Fruit fly (Drosophila melanogaster) whole organism, embryonic: ENCODE measurements around the gene zld.

Source experiments
- ATbp ChIP-seq: fragments of 200-800 bp; sonication (Bioruptor generic); optimal IDR thresholded peaks from 2 replicates; lab custom pipeline; 2017; ENCODE audit warnings: missing biosample characterization, mild to moderate bottlenecking, missing genetic modification characterization, missing genetic modification reagents
- B-H2 ChIP-seq: fragments of 200-800 bp; sonication (Bioruptor generic); optimal IDR thresholded peaks from 2 replicates; lab custom pipeline; 2018; ENCODE audit warnings: missing biosample characterization, mild to moderate bottlenecking, missing genetic modification characterization
- CG10321 ChIP-seq: fragments of 200-800 bp; sonication (Bioruptor generic); IDR thresholded peaks from 2 replicates; pipeline ENCODE4 v1.3.6; 2022; ENCODE audit warnings: missing biosample characterization, missing genetic modification characterization
- CG10979 ChIP-seq: fragments of 200-800 bp; sonication (Bioruptor generic); optimal IDR thresholded peaks from 2 replicates; lab custom pipeline; 2018; ENCODE audit warnings: missing biosample characterization, mild to moderate bottlenecking, missing genetic modification characterization, moderate library complexity
- CG11093 ChIP-seq: fragments of 200-800 bp; sonication (Bioruptor generic); IDR thresholded peaks from 3 replicates; pipeline ENCODE4 v1.3.6; 2022; ENCODE audit warnings: missing biosample characterization, missing genetic modification characterization
- CG11456 ChIP-seq: fragments of 200-800 bp; sonication (Bioruptor generic); IDR thresholded peaks from 3 replicates; pipeline ENCODE4 v1.3.6; 2022; ENCODE audit warnings: missing biosample characterization, missing genetic modification characterization
- CG12104 ChIP-seq: fragments of 200-800 bp; sonication (Bioruptor generic); optimal IDR thresholded peaks from 3 replicates; lab custom pipeline; 2016; ENCODE audit warnings: missing biosample characterization, missing genetic modification characterization
- CG12219 ChIP-seq: fragments of 200-800 bp; sonication (Bioruptor generic); optimal IDR thresholded peaks from 3 replicates; lab custom pipeline; 2018; ENCODE audit warnings: missing biosample characterization, mild to moderate bottlenecking, missing genetic modification characterization
- CG12391 ChIP-seq: fragments of 200-800 bp; sonication (Bioruptor generic); optimal IDR thresholded peaks from 3 replicates; lab custom pipeline; 2018; ENCODE audit warnings: missing biosample characterization, mild to moderate bottlenecking, missing genetic modification characterization, moderate library complexity
- CG17802 ChIP-seq: fragments of 200-800 bp; sonication (Bioruptor generic); optimal IDR thresholded peaks from 2 replicates; lab custom pipeline; 2018; ENCODE audit warnings: missing biosample characterization, mild to moderate bottlenecking, missing genetic modification characterization, moderate library complexity
- CG18764 ChIP-seq: fragments of 200-800 bp; sonication (Bioruptor generic); optimal IDR thresholded peaks from 3 replicates; lab custom pipeline; 2016; ENCODE audit warnings: missing biosample characterization, missing genetic modification characterization
- CG31224 ChIP-seq: fragments of 200-800 bp; sonication (Bioruptor generic); IDR thresholded peaks from 2 replicates; pipeline ENCODE4 v1.3.6; 2022; ENCODE audit warnings: missing biosample characterization, missing genetic modification characterization
- CG34224 ChIP-seq: fragments of 200-800 bp; sonication (Bioruptor generic); IDR thresholded peaks from 3 replicates; pipeline ENCODE4 v1.3.6; 2022; ENCODE audit warnings: missing biosample characterization, missing genetic modification characterization; ENCODE audit not compliant: partially characterized antibody
- CG42726 ChIP-seq: fragments of 200-800 bp; sonication (Bioruptor generic); IDR thresholded peaks from 2 replicates; pipeline ENCODE4 v1.3.6; 2022; ENCODE audit warnings: missing biosample characterization, missing genetic modification characterization; ENCODE audit not compliant: partially characterized antibody
- CG4424 ChIP-seq: fragments of 200-800 bp; sonication (Bioruptor generic); optimal IDR thresholded peaks from 3 replicates; lab custom pipeline; 2016; ENCODE audit warnings: missing biosample characterization, missing genetic modification characterization
- CG6689 ChIP-seq: fragments of 200-800 bp; sonication (Bioruptor generic); IDR thresholded peaks from 2 replicates; pipeline ENCODE4 v1.3.6; 2022; ENCODE audit warnings: missing biosample characterization, missing genetic modification characterization
- CG6813 ChIP-seq: fragments of 200-800 bp; sonication (Bioruptor generic); optimal IDR thresholded peaks from 2 replicates; lab custom pipeline; 2017; ENCODE audit warnings: missing biosample characterization, missing genetic modification characterization, mild to moderate bottlenecking, moderate library complexity, missing genetic modification reagents
- CG7357 ChIP-seq: fragments of 200-800 bp; sonication (Bioruptor generic); IDR thresholded peaks from 3 replicates; pipeline ENCODE4 v1.3.6; 2022; ENCODE audit warnings: missing biosample characterization, missing genetic modification characterization
- CG7372 ChIP-seq: fragments of 200-800 bp; sonication (Bioruptor generic); IDR thresholded peaks from 2 replicates; pipeline ENCODE4 v1.3.6; 2022; ENCODE audit warnings: missing biosample characterization, missing genetic modification characterization
- CG7745 ChIP-seq: fragments of 200-800 bp; sonication (Bioruptor generic); optimal IDR thresholded peaks from 2 replicates; lab custom pipeline; 2018; ENCODE audit warnings: missing biosample characterization, mild to moderate bottlenecking, missing genetic modification characterization, moderate library complexity
- Fer1 ChIP-seq: fragments of 200-800 bp; sonication (Bioruptor generic); optimal IDR thresholded peaks from 2 replicates; lab custom pipeline; 2017; ENCODE audit warnings: missing biosample characterization, mild to moderate bottlenecking, missing genetic modification characterization
- Fer2 ChIP-seq: fragments of 200-800 bp; sonication (Bioruptor generic); optimal IDR thresholded peaks from 2 replicates; lab custom pipeline; 2018; ENCODE audit warnings: missing biosample characterization, mild to moderate bottlenecking, missing genetic modification characterization, moderate library complexity
- HHEX ChIP-seq: fragments of 200-800 bp; sonication (Bioruptor generic); optimal IDR thresholded peaks from 3 replicates; lab custom pipeline; 2017; ENCODE audit warnings: missing biosample characterization, mild to moderate bottlenecking, missing genetic modification characterization, missing genetic modification reagents
- HLH4C ChIP-seq: fragments of 200-800 bp; sonication (Bioruptor generic); IDR thresholded peaks from 3 replicates; pipeline ENCODE4 v1.3.6; 2022; ENCODE audit warnings: missing biosample characterization, missing genetic modification characterization; ENCODE audit not compliant: partially characterized antibody
- NC2α ChIP-seq: fragments of 200-800 bp; sonication (Bioruptor generic); optimal IDR thresholded peaks from 2 replicates; lab custom pipeline; 2016; ENCODE audit warnings: missing biosample characterization, missing genetic modification characterization
- NfI ChIP-seq: fragments of 200-800 bp; sonication (Bioruptor generic); optimal IDR thresholded peaks from 3 replicates; lab custom pipeline; 2018; ENCODE audit warnings: missing biosample characterization, mild to moderate bottlenecking, missing genetic modification characterization, moderate library complexity
- Side ChIP-seq: fragments of 200-800 bp; sonication (Bioruptor generic); optimal IDR thresholded peaks from 2 replicates; lab custom pipeline; 2016; ENCODE audit warnings: missing biosample characterization, missing genetic modification characterization
- Taf1 ChIP-seq: fragments of 200-800 bp; sonication (Bioruptor generic); IDR thresholded peaks from 2 replicates; pipeline ENCODE4 v1.3.6; 2022; ENCODE audit warnings: missing biosample characterization, missing genetic modification characterization
- YL-1 ChIP-seq: fragments of 200-800 bp; sonication (Bioruptor generic); optimal IDR thresholded peaks from 3 replicates; lab custom pipeline; 2017; ENCODE audit warnings: missing biosample characterization, mild to moderate bottlenecking, missing genetic modification characterization
- amos ChIP-seq: fragments of 200-800 bp; sonication (Bioruptor generic); IDR thresholded peaks from 2 replicates; pipeline ENCODE4 v1.3.6; 2022; ENCODE audit warnings: missing biosample characterization, missing genetic modification characterization; ENCODE audit not compliant: partially characterized antibody
- ap ChIP-seq: fragments of 200-800 bp; sonication (Bioruptor generic); IDR thresholded peaks from 2 replicates; pipeline ENCODE4 v1.3.6; 2022; ENCODE audit warnings: missing biosample characterization, missing genetic modification characterization
- bigmax ChIP-seq: fragments of 200-800 bp; sonication (Bioruptor generic); optimal IDR thresholded peaks from 2 replicates; lab custom pipeline; 2018; ENCODE audit warnings: missing biosample characterization, mild to moderate bottlenecking, missing genetic modification characterization
- cas ChIP-seq: fragments of 200-800 bp; sonication (Bioruptor generic); IDR thresholded peaks from 2 replicates; pipeline ENCODE4 v1.3.6; 2022; ENCODE audit warnings: missing biosample characterization, missing genetic modification characterization
- caup ChIP-seq: fragments of 200-800 bp; sonication (Bioruptor generic); optimal IDR thresholded peaks from 3 replicates; lab custom pipeline; 2017; ENCODE audit warnings: missing biosample characterization, mild to moderate bottlenecking, missing genetic modification characterization, moderate library complexity; ENCODE audit not compliant: severe bottlenecking
- crol ChIP-seq: fragments of 200-800 bp; sonication (Bioruptor generic); IDR thresholded peaks from 2 replicates; pipeline ENCODE4 v1.3.6; 2022; ENCODE audit warnings: missing biosample characterization, missing genetic modification characterization
- da ChIP-seq: fragments of 200-800 bp; sonication (Bioruptor generic); optimal IDR thresholded peaks from 2 replicates; lab custom pipeline; 2016; ENCODE audit warnings: missing biosample characterization, missing genetic modification characterization
- emc ChIP-seq: fragments of 200-800 bp; sonication (Bioruptor generic); optimal IDR thresholded peaks from 2 replicates; lab custom pipeline; 2016; ENCODE audit warnings: missing biosample characterization, missing genetic modification characterization
- fd96Cb ChIP-seq: fragments of 200-800 bp; sonication (Bioruptor generic); optimal IDR thresholded peaks from 2 replicates; lab custom pipeline; 2018; ENCODE audit warnings: missing biosample characterization, mild to moderate bottlenecking, missing genetic modification characterization, moderate library complexity
- gcm2 ChIP-seq: fragments of 200-800 bp; sonication (Bioruptor generic); optimal IDR thresholded peaks from 2 replicates; lab custom pipeline; 2016; ENCODE audit warnings: missing biosample characterization, missing genetic modification characterization
- p53 ChIP-seq: fragments of 200-800 bp; sonication (Bioruptor generic); optimal IDR thresholded peaks from 2 replicates; lab custom pipeline; 2016; ENCODE audit warnings: missing biosample characterization, missing genetic modification characterization
- pfk ChIP-seq: fragments of 200-800 bp; sonication (Bioruptor generic); optimal IDR thresholded peaks from 2 replicates; lab custom pipeline; 2018; ENCODE audit warnings: missing biosample characterization, mild to moderate bottlenecking, missing genetic modification characterization, moderate library complexity
- sima ChIP-seq: fragments of 200-800 bp; sonication (Bioruptor generic); optimal IDR thresholded peaks from 2 replicates; lab custom pipeline; 2016; ENCODE audit warnings: missing biosample characterization, missing genetic modification characterization
- slp2 ChIP-seq: fragments of 200-800 bp; sonication (Bioruptor generic); optimal IDR thresholded peaks from 2 replicates; lab custom pipeline; 2016; ENCODE audit warnings: missing biosample characterization, missing genetic modification characterization
- so ChIP-seq: fragments of 200-800 bp; sonication (Bioruptor generic); IDR thresholded peaks from 3 replicates; pipeline ENCODE4 v1.3.6; 2022; ENCODE audit warnings: missing biosample characterization, missing genetic modification characterization
- stwl ChIP-seq: fragments of 200-800 bp; sonication (Bioruptor generic); optimal IDR thresholded peaks from 3 replicates; lab custom pipeline; 2018; ENCODE audit warnings: missing biosample characterization, mild to moderate bottlenecking, missing genetic modification characterization, moderate library complexity
- toy ChIP-seq: fragments of 200-800 bp; sonication (Bioruptor generic); IDR thresholded peaks from 2 replicates; pipeline ENCODE4 v1.3.6; 2022; ENCODE audit warnings: missing biosample characterization, missing genetic modification characterization
- trh ChIP-seq: fragments of 200-800 bp; sonication (Bioruptor generic); optimal IDR thresholded peaks from 2 replicates; lab custom pipeline; 2016; ENCODE audit warnings: missing biosample characterization, missing genetic modification characterization
- ttk ChIP-seq: fragments of 200-800 bp; sonication (Bioruptor generic); IDR thresholded peaks from 2 replicates; pipeline ENCODE4 v2.1.2; 2022; ENCODE audit warnings: missing biosample characterization, missing genetic modification characterization
- wek ChIP-seq: fragments of 200-800 bp; sonication (Bioruptor generic); optimal IDR thresholded peaks from 3 replicates; lab custom pipeline; 2018; ENCODE audit warnings: missing biosample characterization, mild to moderate bottlenecking, missing genetic modification characterization, moderate library complexity
- zfh1 ChIP-seq: fragments of 200-800 bp; sonication (Bioruptor generic); IDR thresholded peaks from 3 replicates; pipeline ENCODE4 v1.3.6; 2022; ENCODE audit warnings: missing biosample characterization, missing genetic modification characterization

Gene zld

dm6 chrX:19744003-19744488 is 39.3 kb downstream of the zld start, which contains the start of the genes CG18809, COX6B, CG33932 and Rpp20 (continued):
- peak; percentile 1 for TF ChIP-seq NC2α
- no peak for TF ChIP-seq wek (GFP tag; lab: Kevin White, UChicago)
- TF ChIP-seq CG12219 (GFP tag; lab: Kevin White, UChicago): peak; percentile 38
- peak; percentile 49 for TF ChIP-seq bigmax (GFP tag; lab: Kevin White, UChicago)
- peak; percentile 71 for TF ChIP-seq p53 (GFP tag; lab: Kevin White, UChicago)
- TF ChIP-seq Taf1 (GFP tag; lab: Robert Waterston, UW): peak; percentile 31; the same call in 1 of the 2 replicates
- TF ChIP-seq amos (GFP tag; lab: Robert Waterston, UW): peak; percentile 99
- peak; percentile 61 for TF ChIP-seq emc
- peak; percentile 27 for TF ChIP-seq CG12104
- TF ChIP-seq CG6689 (GFP tag; lab: Robert Waterston, UW): peak; percentile 20; the same call in 1 of the 2 replicates
- TF ChIP-seq CG11456 (GFP tag; lab: Robert Waterston, UW): peak; percentile 75; the same call in 1 of the 3 replicates
- no peak for TF ChIP-seq slp2 (GFP tag; lab: Kevin White, UChicago)
- peak; percentile 47 for TF ChIP-seq CG7372
- TF ChIP-seq CG10979 (tag; lab: Kevin White, UChicago): peak; percentile 28
- no peak for TF ChIP-seq crol (GFP tag; lab: Robert Waterston, UW)
- TF ChIP-seq YL-1 (GFP tag; lab: Kevin White, UChicago): peak; percentile 94
- TF ChIP-seq CG10321 (GFP tag; lab: Robert Waterston, UW): peak; percentile 46; the same call in 1 of the 2 replicates
- peak; percentile 27 for TF ChIP-seq Fer2 (tag; lab: Kevin White, UChicago)
- TF ChIP-seq CG18764: no peak
- TF ChIP-seq ap (GFP tag; lab: Robert Waterston, UW): no peak
- peak; percentile 70 for TF ChIP-seq Side (GFP tag; lab: Kevin White, UChicago)
- TF ChIP-seq CG17802: peak; percentile 7
- TF ChIP-seq toy (GFP tag; lab: Robert Waterston, UW): no peak
- peak; percentile 50 for TF ChIP-seq CG4424 (GFP tag; lab: Kevin White, UChicago)
- no peak for TF ChIP-seq ATbp (GFP tag; lab: Kevin White, UChicago)
- no peak for TF ChIP-seq CG7357
- TF ChIP-seq so (GFP tag; lab: Robert Waterston, UW): no peak
- peak; percentile 79 for TF ChIP-seq B-H2
- TF ChIP-seq HHEX: peak; percentile 54
- peak; percentile 88 for TF ChIP-seq HLH4C (GFP tag; lab: Robert Waterston, UW)
- peak; percentile 78 for TF ChIP-seq stwl (tag; lab: Kevin White, UChicago)
- TF ChIP-seq Fer1 (GFP tag; lab: Kevin White, UChicago): peak; percentile 75
- TF ChIP-seq CG6813: peak; percentile 37
- TF ChIP-seq cas (GFP tag; lab: Robert Waterston, UW): 0 out of 2 replicates have a peak, but pooled peaks have one; percentile 55
- peak; percentile 83 for TF ChIP-seq caup (GFP tag; lab: Kevin White, UChicago)
- TF ChIP-seq fd96Cb (tag; lab: Kevin White, UChicago): no peak
- no peak for TF ChIP-seq trh (GFP tag; lab: Kevin White, UChicago)
- 0 out of 2 replicates have a peak, but pooled peaks have one; percentile 24 for TF ChIP-seq CG31224 (GFP tag; lab: Robert Waterston, UW)
- TF ChIP-seq CG34224 (GFP tag; lab: Robert Waterston, UW): peak; percentile 91
- TF ChIP-seq gcm2 (GFP tag; lab: Kevin White, UChicago): no peak
- TF ChIP-seq da (GFP tag; lab: Kevin White, UChicago): peak; percentile 60
- TF ChIP-seq CG42726 (GFP tag; lab: Robert Waterston, UW): peak; percentile 99
- TF ChIP-seq ttk: peak; percentile 11; the same call in 1 of the 2 replicates
- TF ChIP-seq CG11093 (GFP tag; lab: Robert Waterston, UW): no peak
- no peak for TF ChIP-seq CG7745 (tag; lab: Kevin White, UChicago)
- TF ChIP-seq sima (GFP tag; lab: Kevin White, UChicago): no peak
- TF ChIP-seq CG12391 (tag; lab: Kevin White, UChicago): peak; percentile 60
- peak; percentile 66; the same call in 2 of the 3 replicates for TF ChIP-seq zfh1 (GFP tag; lab: Robert Waterston, UW)
- peak; percentile 68 for TF ChIP-seq NfI
- peak; percentile 56 for TF ChIP-seq pfk (GFP tag; lab: Kevin White, UChicago)
